Fruit fly (Drosophila melanogaster) whole organism, embryonic: Measurements from ENCODE around the gene wls.

Source experiments
- Abd-B ChIP-seq: fragments of 200-800 bp; sonication (Bioruptor generic); optimal IDR thresholded peaks from 2 replicates; lab custom pipeline; 2018; ENCODE audit warnings: missing biosample characterization, mild to moderate bottlenecking, missing genetic modification characterization, moderate library complexity
- BtbVII ChIP-seq: fragments of 200-800 bp; sonication (Bioruptor generic); optimal IDR thresholded peaks from 3 replicates; lab custom pipeline; 2017; ENCODE audit warnings: missing biosample characterization, mild to moderate bottlenecking, missing genetic modification characterization
- CG1024 ChIP-seq: fragments of 200-800 bp; sonication (Bioruptor generic); IDR thresholded peaks from 2 replicates; pipeline ENCODE4 v1.3.6; 2022; ENCODE audit warnings: missing biosample characterization, missing genetic modification characterization
- CG10654 ChIP-seq: fragments of 200-800 bp; sonication (Bioruptor generic); optimal IDR thresholded peaks from 2 replicates; lab custom pipeline; 2016; ENCODE audit warnings: missing biosample characterization, missing genetic modification characterization
- CG13424 ChIP-seq: fragments of 200-800 bp; sonication (Bioruptor generic); optimal IDR thresholded peaks from 2 replicates; lab custom pipeline; 2019; ENCODE audit warnings: missing biosample characterization, mild to moderate bottlenecking, missing genetic modification characterization, moderate library complexity
- CG17359 ChIP-seq: fragments of 200-800 bp; sonication (Bioruptor generic); optimal IDR thresholded peaks from 3 replicates; lab custom pipeline; 2018; ENCODE audit warnings: missing biosample characterization, mild to moderate bottlenecking, missing genetic modification characterization, moderate library complexity
- CG17361 ChIP-seq: fragments of 200-800 bp; sonication (Bioruptor generic); IDR thresholded peaks from 3 replicates; pipeline ENCODE4 v1.3.6; 2022; ENCODE audit warnings: missing biosample characterization, missing genetic modification characterization
- CG17385 ChIP-seq: fragments of 200-800 bp; sonication (Bioruptor generic); optimal IDR thresholded peaks from 3 replicates; lab custom pipeline; 2018; ENCODE audit warnings: missing biosample characterization, mild to moderate bottlenecking, missing genetic modification characterization
- CG17802 ChIP-seq: fragments of 200-800 bp; sonication (Bioruptor generic); optimal IDR thresholded peaks from 2 replicates; lab custom pipeline; 2018; ENCODE audit warnings: missing biosample characterization, mild to moderate bottlenecking, missing genetic modification characterization, moderate library complexity
- CG17829 ChIP-seq: fragments of 200-800 bp; optimal IDR thresholded peaks from 2 replicates; lab custom pipeline; 2019; ENCODE audit warnings: missing biosample characterization, mild to moderate bottlenecking, missing genetic modification characterization, moderate library complexity
- CG18011 ChIP-seq: fragments of 200-800 bp; sonication (Bioruptor generic); optimal IDR thresholded peaks from 2 replicates; lab custom pipeline; 2017; ENCODE audit warnings: missing biosample characterization, missing genetic modification characterization, mild to moderate bottlenecking, moderate library complexity, missing genotype
- CG3065 ChIP-seq: fragments of 200-800 bp; sonication (Bioruptor generic); optimal IDR thresholded peaks from 2 replicates; lab custom pipeline; 2016; ENCODE audit warnings: missing biosample characterization, missing genetic modification characterization
- CG32772 ChIP-seq: fragments of 200-800 bp; sonication (Bioruptor generic); IDR thresholded peaks from 2 replicates; pipeline ENCODE4 v1.3.6; 2022; ENCODE audit warnings: missing biosample characterization, missing genetic modification characterization
- CG3847 ChIP-seq: fragments of 200-800 bp; sonication (Bioruptor generic); IDR thresholded peaks from 2 replicates; pipeline ENCODE4 v1.3.6; 2022; ENCODE audit warnings: missing biosample characterization, missing genetic modification characterization
- CG3995 ChIP-seq: fragments of 200-800 bp; sonication (Bioruptor generic); optimal IDR thresholded peaks from 3 replicates; lab custom pipeline; 2016; ENCODE audit warnings: missing biosample characterization, missing genetic modification characterization
- CG4424 ChIP-seq: fragments of 200-800 bp; sonication (Bioruptor generic); optimal IDR thresholded peaks from 3 replicates; lab custom pipeline; 2016; ENCODE audit warnings: missing biosample characterization, missing genetic modification characterization
- CG9727 ChIP-seq: fragments of 200-800 bp; sonication (Bioruptor generic); optimal IDR thresholded peaks from 3 replicates; lab custom pipeline; 2017; ENCODE audit warnings: missing biosample characterization, mild to moderate bottlenecking, missing genetic modification characterization
- D ChIP-seq, 2 experiments: fragments of 200-800 bp in 1 of 2; fragments of >200 bp in 1 of 2; sonication (Bioruptor generic) in 1 of 2; optimal IDR thresholded peaks; 2 replicates in 1 of 2; 3 replicates in 1 of 2; lab custom pipeline; 2017; ENCODE audit warnings: mild to moderate bottlenecking in 1 of 2, missing biosample characterization in 1 of 2, missing genetic modification characterization in 1 of 2, missing genetic modification reagents in 1 of 2
- D19B ChIP-seq: fragments of 200-800 bp; sonication (Bioruptor generic); optimal IDR thresholded peaks from 2 replicates; lab custom pipeline; 2017; ENCODE audit warnings: missing biosample characterization, mild to moderate bottlenecking, missing genetic modification characterization
- Doc2 ChIP-seq: fragments of 200-800 bp; sonication (Bioruptor generic); IDR thresholded peaks from 2 replicates; pipeline ENCODE4 v1.3.6; 2022; ENCODE audit warnings: missing biosample characterization, missing genetic modification characterization
- Fer2 ChIP-seq: fragments of 200-800 bp; sonication (Bioruptor generic); optimal IDR thresholded peaks from 2 replicates; lab custom pipeline; 2018; ENCODE audit warnings: missing biosample characterization, mild to moderate bottlenecking, missing genetic modification characterization, moderate library complexity
- Fer3 ChIP-seq: fragments of 200-800 bp; sonication (Bioruptor generic); optimal IDR thresholded peaks from 2 replicates; lab custom pipeline; 2018; ENCODE audit warnings: missing biosample characterization, mild to moderate bottlenecking, missing genetic modification characterization, moderate library complexity
- GATAe ChIP-seq: fragments of 200-800 bp; sonication (Bioruptor generic); conservative IDR thresholded peaks from 2 replicates; pipeline ENCODE4 v1.3.6; 2022; ENCODE audit warnings: missing biosample characterization, missing genetic modification characterization
- Gsc ChIP-seq: fragments of 200-800 bp; sonication (Bioruptor generic); IDR thresholded peaks from 2 replicates; pipeline ENCODE4 v1.3.6; 2022; ENCODE audit warnings: missing biosample characterization, missing genetic modification characterization
- HLH3B ChIP-seq: fragments of 200-800 bp; sonication (Bioruptor generic); IDR thresholded peaks from 2 replicates; pipeline ENCODE4 v1.3.6; 2022; ENCODE audit warnings: missing biosample characterization, missing genetic modification characterization
- Kr ChIP-seq: fragments of 200-800 bp; sonication (Bioruptor generic); optimal IDR thresholded peaks from 2 replicates; lab custom pipeline; 2017; ENCODE audit warnings: missing biosample characterization, mild to moderate bottlenecking, missing genetic modification characterization
- Opbp ChIP-seq: fragments of 200-800 bp; sonication (Bioruptor generic); IDR thresholded peaks from 3 replicates; pipeline ENCODE4 v1.3.6; 2022; ENCODE audit warnings: missing biosample characterization, missing genetic modification characterization; ENCODE audit not compliant: partially characterized antibody
- Optix ChIP-seq: fragments of 200-800 bp; sonication (Bioruptor generic); IDR thresholded peaks from 3 replicates; pipeline ENCODE4 v1.3.6; 2022; ENCODE audit warnings: missing biosample characterization, missing genetic modification characterization
- Ptx1 ChIP-seq: fragments of 200-800 bp; sonication (Bioruptor generic); IDR thresholded peaks from 2 replicates; pipeline ENCODE4 v1.3.6; 2022; ENCODE audit warnings: missing biosample characterization, missing genetic modification characterization
- Ravus ChIP-seq: fragments of 200-800 bp; sonication (Bioruptor generic); IDR thresholded peaks from 2 replicates; pipeline ENCODE4 v1.3.6; 2022; ENCODE audit warnings: missing biosample characterization, missing genetic modification characterization
- az2 ChIP-seq: fragments of 200-800 bp; sonication (Bioruptor generic); optimal IDR thresholded peaks from 3 replicates; lab custom pipeline; 2016; ENCODE audit warnings: missing biosample characterization, missing genetic modification characterization
- bsh ChIP-seq, 2 experiments: fragments of 200-800 bp; sonication (Bioruptor generic); optimal IDR thresholded peaks; 2 replicates each; lab custom pipeline; 2017 to 2018; ENCODE audit warnings: mild to moderate bottlenecking in 2 of 2, missing biosample characterization in 2 of 2, missing genetic modification characterization in 2 of 2, moderate library complexity in 1 of 2
- cas ChIP-seq: fragments of 200-800 bp; sonication (Bioruptor generic); IDR thresholded peaks from 2 replicates; pipeline ENCODE4 v1.3.6; 2022; ENCODE audit warnings: missing biosample characterization, missing genetic modification characterization
- croc ChIP-seq: fragments of 200-800 bp; sonication (Bioruptor generic); conservative IDR thresholded peaks from 3 replicates; pipeline ENCODE4 v1.3.6; 2022; ENCODE audit warnings: missing biosample characterization, missing genetic modification characterization
- dati ChIP-seq: fragments of 200-800 bp; sonication (Bioruptor generic); IDR thresholded peaks from 2 replicates; pipeline ENCODE4 v1.3.6; 2022; ENCODE audit warnings: missing biosample characterization, missing genetic modification characterization
- ems ChIP-seq: fragments of 200-800 bp; sonication (Bioruptor generic); optimal IDR thresholded peaks from 3 replicates; lab custom pipeline; 2016; ENCODE audit warnings: missing biosample characterization, missing genetic modification characterization
- en ChIP-seq: fragments of 200-800 bp; sonication (Bioruptor generic); optimal IDR thresholded peaks from 2 replicates; lab custom pipeline; 2016; ENCODE audit warnings: missing biosample characterization, missing genetic modification characterization
- fru ChIP-seq: fragments of >200 bp; optimal IDR thresholded peaks from 2 replicates; lab custom pipeline; 2017
- fu2 ChIP-seq: fragments of 200-800 bp; sonication (Bioruptor generic); optimal IDR thresholded peaks from 2 replicates; lab custom pipeline; 2016; ENCODE audit warnings: missing biosample characterization, missing genetic modification characterization
- gcm2 ChIP-seq: fragments of 200-800 bp; sonication (Bioruptor generic); optimal IDR thresholded peaks from 2 replicates; lab custom pipeline; 2016; ENCODE audit warnings: missing biosample characterization, missing genetic modification characterization
- gsb-n ChIP-seq: fragments of 200-800 bp; sonication (Bioruptor generic); optimal IDR thresholded peaks from 3 replicates; lab custom pipeline; 2018; ENCODE audit warnings: missing biosample characterization, mild to moderate bottlenecking, missing genetic modification characterization
- ind ChIP-seq: fragments of 200-800 bp; sonication (Bioruptor generic); optimal IDR thresholded peaks from 3 replicates; lab custom pipeline; 2016; ENCODE audit warnings: missing biosample characterization, missing genetic modification characterization
- lola ChIP-seq, 3 experiments: fragments of >200 bp in 2 of 3; fragments of 200-800 bp in 1 of 3; sonication (Bioruptor generic) in 1 of 3; optimal IDR thresholded peaks; 2 replicates each; lab custom pipeline; 2017 to 2019; ENCODE audit warnings: missing biosample characterization in 3 of 3, missing genetic modification characterization in 3 of 3, mild to moderate bottlenecking in 1 of 3, moderate library complexity in 1 of 3
- ssp ChIP-seq: fragments of 200-800 bp; sonication (Bioruptor generic); IDR thresholded peaks from 2 replicates; pipeline ENCODE4 v1.3.6; 2022; ENCODE audit warnings: missing biosample characterization, missing genetic modification characterization
- tap ChIP-seq: fragments of 200-800 bp; optimal IDR thresholded peaks from 3 replicates; lab custom pipeline; 2019; ENCODE audit warnings: missing biosample characterization, mild to moderate bottlenecking, missing genetic modification characterization, moderate library complexity
- twi ChIP-seq: fragments of 200-800 bp; optimal IDR thresholded peaks from 2 replicates; lab custom pipeline; 2019; ENCODE audit warnings: missing biosample characterization, mild to moderate bottlenecking, missing genetic modification characterization, moderate library complexity
- unc-4 ChIP-seq: fragments of 200-800 bp; sonication (Bioruptor generic); IDR thresholded peaks from 2 replicates; pipeline ENCODE4 v1.3.6; 2022; ENCODE audit warnings: missing biosample characterization, missing genetic modification characterization; ENCODE audit not compliant: partially characterized antibody
- wdn ChIP-seq: fragments of 200-800 bp; sonication (Bioruptor generic); IDR thresholded peaks from 2 replicates; pipeline ENCODE4 v1.3.6; 2022; ENCODE audit warnings: missing biosample characterization, missing genetic modification characterization
- wek ChIP-seq: fragments of 200-800 bp; sonication (Bioruptor generic); optimal IDR thresholded peaks from 3 replicates; lab custom pipeline; 2018; ENCODE audit warnings: missing biosample characterization, mild to moderate bottlenecking, missing genetic modification characterization, moderate library complexity

Gene wls

dm6 chr3L:11148478-11149251 is 20.8 kb downstream of the wls start (continued):
- TF ChIP-seq ssp (GFP tag; lab: Robert Waterston, UW): no peak
- TF ChIP-seq CG9727: no peak
- no peak for TF ChIP-seq Ravus (GFP tag; lab: Robert Waterston, UW)
- peak; percentile 35 for TF ChIP-seq BtbVII (GFP tag; lab: Kevin White, UChicago)
- peak; percentile 6 for TF ChIP-seq Fer3 (tag; lab: Kevin White, UChicago)
- no peak for TF ChIP-seq fu2 (GFP tag; lab: Kevin White, UChicago)
- no peak for TF ChIP-seq CG3995
- peak; percentile 3 for TF ChIP-seq ems
- TF ChIP-seq HLH3B (GFP tag; lab: Robert Waterston, UW): 0 out of 2 replicates have a peak, but pooled peaks have one; percentile 34
- TF ChIP-seq lola (GFP tag; optimal IDR thresholded peaks at IDR 0.05; lab: Kevin White, UChicago): peak in 1 of 3 experiments; percentile 48
- no peak for TF ChIP-seq D19B (GFP tag; lab: Kevin White, UChicago)
- TF ChIP-seq Ptx1 (GFP tag; lab: Robert Waterston, UW): no peak; the same call in 1 of the 2 replicates
- peak; percentile 27 for TF ChIP-seq az2 (GFP tag; lab: Kevin White, UChicago)
- no peak for TF ChIP-seq CG18011 (GFP tag; lab: Kevin White, UChicago)
- TF ChIP-seq CG3847 (GFP tag; lab: Robert Waterston, UW): 0 out of 2 replicates have a peak, but pooled peaks have one; percentile 14
- TF ChIP-seq twi (tag; lab: Kevin White, UChicago): no peak
- TF ChIP-seq CG17829 (tag; lab: Kevin White, UChicago): peak; percentile 51
- no peak for TF ChIP-seq CG3065 (GFP tag; lab: Kevin White, UChicago)
- TF ChIP-seq unc-4 (GFP tag; lab: Robert Waterston, UW): no peak
- TF ChIP-seq CG1024 (GFP tag; lab: Robert Waterston, UW): no peak
- TF ChIP-seq CG17359 (tag; lab: Kevin White, UChicago): peak; percentile 68
- TF ChIP-seq Opbp (GFP tag; lab: Robert Waterston, UW): no peak
- TF ChIP-seq croc (GFP tag; lab: Robert Waterston, UW): 0 out of 3 replicates have a peak, but pooled peaks have one; percentile 13
- TF ChIP-seq gsb-n: peak; percentile 53
- no peak for TF ChIP-seq Gsc (GFP tag; lab: Robert Waterston, UW)
- no peak for TF ChIP-seq fru
- no peak for TF ChIP-seq Doc2 (GFP tag; lab: Robert Waterston, UW)
- peak; percentile 58 for TF ChIP-seq CG17361 (GFP tag; lab: Robert Waterston, UW)
- peak; percentile 6 for TF ChIP-seq Abd-B
- peak; percentile 47 for TF ChIP-seq CG4424 (GFP tag; lab: Kevin White, UChicago)
- peak; percentile 40; the same call in 1 of the 2 replicates for TF ChIP-seq CG32772
- TF ChIP-seq en (GFP tag; lab: Kevin White, UChicago): no peak
- TF ChIP-seq wdn: no peak
- TF ChIP-seq tap (tag; lab: Kevin White, UChicago): peak; percentile 42
- TF ChIP-seq gcm2 (GFP tag; lab: Kevin White, UChicago): no peak
- no peak for TF ChIP-seq Kr (GFP tag; lab: Kevin White, UChicago)
- TF ChIP-seq CG13424 (tag; lab: Kevin White, UChicago): peak; percentile 46
- no peak for TF ChIP-seq wek (GFP tag; lab: Kevin White, UChicago)
- TF ChIP-seq CG17802 (tag; lab: Kevin White, UChicago): peak; percentile 17
- TF ChIP-seq D (optimal IDR thresholded peaks at IDR 0.05; lab: Kevin White, UChicago): no peak
- peak; percentile 48 for TF ChIP-seq D (GFP tag; optimal IDR thresholded peaks at IDR 0.05; lab: Kevin White, UChicago)
- TF ChIP-seq ind: peak; percentile 49
- TF ChIP-seq Fer2 (tag; lab: Kevin White, UChicago): no peak
- TF ChIP-seq CG17385: peak; percentile 29
- peak; percentile 25 for TF ChIP-seq CG10654 (GFP tag; lab: Kevin White, UChicago)
- no peak for TF ChIP-seq GATAe
- peak; percentile 64 to 80 for TF ChIP-seq bsh (GFP tag; optimal IDR thresholded peaks at IDR 0.05; lab: Kevin White, UChicago)
- no peak for TF ChIP-seq cas
- no peak for TF ChIP-seq dati (GFP tag; lab: Robert Waterston, UW)
- no peak for TF ChIP-seq Optix (GFP tag; lab: Robert Waterston, UW)
